Fruit fly (Drosophila melanogaster) whole organism, embryonic: ENCODE data around the gene Traf4.

ENCODE experiments used
- CG10366 ChIP-seq: fragments of 200-800 bp; sonication (Bioruptor generic); IDR thresholded peaks from 2 replicates; pipeline ENCODE4 v1.3.6; 2022; ENCODE audit warnings: missing biosample characterization, missing genetic modification characterization
- CG11093 ChIP-seq: fragments of 200-800 bp; sonication (Bioruptor generic); IDR thresholded peaks from 3 replicates; pipeline ENCODE4 v1.3.6; 2022; ENCODE audit warnings: missing biosample characterization, missing genetic modification characterization
- CG11504 ChIP-seq: fragments of 200-800 bp; sonication (Bioruptor generic); optimal IDR thresholded peaks from 3 replicates; lab custom pipeline; 2019; ENCODE audit warnings: missing biosample characterization, mild to moderate bottlenecking, missing genetic modification characterization, moderate library complexity
- CG12391 ChIP-seq: fragments of 200-800 bp; sonication (Bioruptor generic); optimal IDR thresholded peaks from 3 replicates; lab custom pipeline; 2018; ENCODE audit warnings: missing biosample characterization, mild to moderate bottlenecking, missing genetic modification characterization, moderate library complexity
- CG13296 ChIP-seq: fragments of 200-800 bp; sonication (Bioruptor generic); optimal IDR thresholded peaks from 3 replicates; lab custom pipeline; 2018; ENCODE audit warnings: missing biosample characterization, mild to moderate bottlenecking, missing genetic modification characterization
- CG14667 ChIP-seq: fragments of 200-800 bp; sonication (Bioruptor generic); IDR thresholded peaks from 2 replicates; pipeline ENCODE4 v1.3.6; 2022; ENCODE audit warnings: missing biosample characterization, missing genetic modification characterization
- CG15696 ChIP-seq: fragments of 200-800 bp; sonication (Bioruptor generic); optimal IDR thresholded peaks from 2 replicates; lab custom pipeline; 2019; ENCODE audit warnings: missing biosample characterization, mild to moderate bottlenecking, missing genetic modification characterization, moderate library complexity
- CG1602 ChIP-seq: fragments of 200-800 bp; sonication (Bioruptor generic); optimal IDR thresholded peaks from 3 replicates; lab custom pipeline; 2016; ENCODE audit warnings: missing biosample characterization, missing genetic modification characterization
- CG17802 ChIP-seq: fragments of 200-800 bp; sonication (Bioruptor generic); optimal IDR thresholded peaks from 2 replicates; lab custom pipeline; 2018; ENCODE audit warnings: missing biosample characterization, mild to moderate bottlenecking, missing genetic modification characterization, moderate library complexity
- CG1792 ChIP-seq: fragments of 200-800 bp; sonication (Bioruptor generic); optimal IDR thresholded peaks from 2 replicates; lab custom pipeline; 2016; ENCODE audit warnings: missing biosample characterization, missing genetic modification characterization
- CG18011 ChIP-seq: fragments of 200-800 bp; sonication (Bioruptor generic); optimal IDR thresholded peaks from 2 replicates; lab custom pipeline; 2017; ENCODE audit warnings: missing biosample characterization, missing genetic modification characterization, mild to moderate bottlenecking, moderate library complexity, missing genotype
- CG1832 ChIP-seq: fragments of 200-800 bp; sonication (Bioruptor generic); optimal IDR thresholded peaks from 2 replicates; lab custom pipeline; 2017; ENCODE audit warnings: missing biosample characterization, mild to moderate bottlenecking, missing genetic modification characterization, inconsistent platforms
- CG7963 ChIP-seq: fragments of 200-800 bp; sonication (Bioruptor generic); IDR thresholded peaks from 3 replicates; pipeline ENCODE4 v1.3.6; 2022; ENCODE audit warnings: missing biosample characterization, missing genetic modification characterization; ENCODE audit not compliant: partially characterized antibody
- CkIIα-i1 ChIP-seq: fragments of 200-800 bp; sonication (Bioruptor generic); IDR thresholded peaks from 2 replicates; pipeline ENCODE4 v1.3.6; 2022; ENCODE audit warnings: missing biosample characterization, missing genetic modification characterization
- Doc3 ChIP-seq: fragments of 200-800 bp; sonication (Bioruptor generic); IDR thresholded peaks from 3 replicates; pipeline ENCODE4 v1.3.6; 2022; ENCODE audit warnings: missing biosample characterization, missing genetic modification characterization; ENCODE audit not compliant: partially characterized antibody
- HHEX ChIP-seq: fragments of 200-800 bp; sonication (Bioruptor generic); optimal IDR thresholded peaks from 3 replicates; lab custom pipeline; 2017; ENCODE audit warnings: missing biosample characterization, mild to moderate bottlenecking, missing genetic modification characterization, missing genetic modification reagents
- HmgZ ChIP-seq: fragments of 200-800 bp; sonication (Bioruptor generic); optimal IDR thresholded peaks from 2 replicates; lab custom pipeline; 2018; ENCODE audit warnings: missing biosample characterization, mild to moderate bottlenecking, missing genetic modification characterization
- Jarid2 ChIP-seq: fragments of 200-800 bp; sonication (Bioruptor generic); optimal IDR thresholded peaks from 3 replicates; lab custom pipeline; 2017; ENCODE audit warnings: mild to moderate bottlenecking, missing biosample characterization, missing genetic modification reagents, missing genetic modification characterization
- Kr ChIP-seq: fragments of 200-800 bp; sonication (Bioruptor generic); optimal IDR thresholded peaks from 2 replicates; lab custom pipeline; 2017; ENCODE audit warnings: missing biosample characterization, mild to moderate bottlenecking, missing genetic modification characterization
- Med ChIP-seq: fragments of 200-800 bp; sonication (Bioruptor generic); peaks from one replicate; lab custom pipeline; 2016; ENCODE audit warnings: missing biosample characterization, missing genetic modification characterization, mild to moderate bottlenecking, inconsistent platforms, moderate library complexity
- NK7.1 ChIP-seq: fragments of 200-800 bp; sonication (Bioruptor generic); optimal IDR thresholded peaks from 3 replicates; lab custom pipeline; 2016; ENCODE audit warnings: missing biosample characterization, missing genetic modification characterization
- Oaz ChIP-seq: fragments of 200-800 bp; sonication (Bioruptor generic); IDR thresholded peaks from 2 replicates; pipeline ENCODE4 v1.3.6; 2022; ENCODE audit warnings: missing biosample characterization, missing genetic modification characterization
- Scr ChIP-seq: fragments of 200-800 bp; sonication (Bioruptor generic); IDR thresholded peaks from 2 replicates; pipeline ENCODE4 v1.3.6; 2022; ENCODE audit warnings: missing biosample characterization, missing genetic modification characterization; ENCODE audit not compliant: partially characterized antibody
- Sox102F ChIP-seq: fragments of 200-800 bp; sonication (Bioruptor generic); optimal IDR thresholded peaks from 2 replicates; lab custom pipeline; 2018; ENCODE audit warnings: missing biosample characterization, mild to moderate bottlenecking, missing genetic modification characterization, moderate library complexity
- al ChIP-seq: fragments of 200-800 bp; sonication (Bioruptor generic); IDR thresholded peaks from 2 replicates; pipeline ENCODE4 v1.3.6; 2022; ENCODE audit warnings: missing biosample characterization, missing genetic modification characterization
- ap ChIP-seq: fragments of 200-800 bp; sonication (Bioruptor generic); IDR thresholded peaks from 2 replicates; pipeline ENCODE4 v1.3.6; 2022; ENCODE audit warnings: missing biosample characterization, missing genetic modification characterization
- bbx ChIP-seq: fragments of 200-800 bp; sonication (Bioruptor generic); IDR thresholded peaks from 2 replicates; pipeline ENCODE4 v1.3.6; 2022; ENCODE audit warnings: missing biosample characterization, missing genetic modification characterization; ENCODE audit not compliant: partially characterized antibody
- caup ChIP-seq: fragments of 200-800 bp; sonication (Bioruptor generic); optimal IDR thresholded peaks from 3 replicates; lab custom pipeline; 2017; ENCODE audit warnings: missing biosample characterization, mild to moderate bottlenecking, missing genetic modification characterization, moderate library complexity; ENCODE audit not compliant: severe bottlenecking
- chn ChIP-seq: fragments of 200-800 bp; sonication (Bioruptor generic); optimal IDR thresholded peaks from 2 replicates; lab custom pipeline; 2016; ENCODE audit warnings: missing biosample characterization, missing genetic modification characterization
- ci ChIP-seq: fragments of 200-800 bp; sonication (Bioruptor generic); IDR thresholded peaks from 3 replicates; pipeline ENCODE4 v1.3.6; 2022; ENCODE audit warnings: missing biosample characterization, missing genetic modification characterization
- corto ChIP-seq: fragments of 200-800 bp; sonication (Bioruptor generic); optimal IDR thresholded peaks from 2 replicates; lab custom pipeline; 2016; ENCODE audit warnings: missing biosample characterization, mild to moderate bottlenecking, missing genetic modification characterization, moderate library complexity
- da ChIP-seq: fragments of 200-800 bp; sonication (Bioruptor generic); optimal IDR thresholded peaks from 2 replicates; lab custom pipeline; 2016; ENCODE audit warnings: missing biosample characterization, missing genetic modification characterization
- dati ChIP-seq: fragments of 200-800 bp; sonication (Bioruptor generic); IDR thresholded peaks from 2 replicates; pipeline ENCODE4 v1.3.6; 2022; ENCODE audit warnings: missing biosample characterization, missing genetic modification characterization
- disco-r ChIP-seq: fragments of 200-800 bp; sonication (Bioruptor generic); optimal IDR thresholded peaks from 2 replicates; lab custom pipeline; 2016; ENCODE audit warnings: missing biosample characterization, missing genetic modification characterization
- dmrt99B ChIP-seq: fragments of 200-800 bp; sonication (Bioruptor generic); optimal IDR thresholded peaks from 2 replicates; lab custom pipeline; 2018; ENCODE audit warnings: missing biosample characterization, mild to moderate bottlenecking, missing genetic modification characterization, moderate library complexity
- esg ChIP-seq: fragments of 200-800 bp; sonication (Bioruptor generic); conservative IDR thresholded peaks from 2 replicates; pipeline ENCODE4 v1.3.6; 2022; ENCODE audit warnings: missing biosample characterization, missing genetic modification characterization
- gem ChIP-seq: fragments of 200-800 bp; sonication (Bioruptor generic); optimal IDR thresholded peaks from 2 replicates; lab custom pipeline; 2019; ENCODE audit warnings: missing biosample characterization, mild to moderate bottlenecking, missing genetic modification characterization, moderate library complexity
- ham ChIP-seq: fragments of 200-800 bp; sonication (Bioruptor generic); IDR thresholded peaks from 2 replicates; pipeline ENCODE4 v1.3.6; 2022; ENCODE audit warnings: missing biosample characterization, missing genetic modification characterization
- hth ChIP-seq: fragments of >200 bp; optimal IDR thresholded peaks from 2 replicates; lab custom pipeline; 2017; ENCODE audit warnings: inconsistent platforms
- inv ChIP-seq: fragments of 200-800 bp; sonication (Bioruptor generic); IDR thresholded peaks from 2 replicates; pipeline ENCODE4 v1.3.6; 2022; ENCODE audit warnings: missing biosample characterization, missing genetic modification characterization; ENCODE audit not compliant: partially characterized antibody
- nmo ChIP-seq: fragments of 200-800 bp; sonication (Bioruptor generic); optimal IDR thresholded peaks from 2 replicates; lab custom pipeline; 2018; ENCODE audit warnings: missing biosample characterization, mild to moderate bottlenecking, missing genetic modification characterization, moderate library complexity
- nom ChIP-seq: fragments of 200-800 bp; sonication (Bioruptor generic); optimal IDR thresholded peaks from 2 replicates; lab custom pipeline; 2017; ENCODE audit warnings: missing biosample characterization, missing genetic modification characterization, mild to moderate bottlenecking, moderate library complexity, missing genetic modification reagents
- pum ChIP-seq: fragments of 200-800 bp; sonication (Bioruptor generic); optimal IDR thresholded peaks from 2 replicates; lab custom pipeline; 2016; ENCODE audit warnings: missing biosample characterization, missing genetic modification characterization
- salm ChIP-seq: fragments of 200-800 bp; sonication (Bioruptor generic); optimal IDR thresholded peaks from 2 replicates; lab custom pipeline; 2018; ENCODE audit warnings: missing biosample characterization, mild to moderate bottlenecking, missing genetic modification characterization
- shn ChIP-seq: fragments of 200-800 bp; sonication (Bioruptor generic); optimal IDR thresholded peaks from 3 replicates; lab custom pipeline; 2016; ENCODE audit warnings: missing biosample characterization, missing genetic modification characterization
- sob ChIP-seq: fragments of 200-800 bp; sonication (Bioruptor generic); IDR thresholded peaks from 2 replicates; pipeline ENCODE4 v1.3.6; 2022; ENCODE audit warnings: missing biosample characterization, missing genetic modification characterization
- sr ChIP-seq: fragments of 200-800 bp; sonication (Bioruptor generic); IDR thresholded peaks from 3 replicates; pipeline ENCODE4 v1.3.6; 2022; ENCODE audit warnings: missing biosample characterization, missing genetic modification characterization
- trem ChIP-seq: fragments of 200-800 bp; optimal IDR thresholded peaks from 3 replicates; lab custom pipeline; 2019; ENCODE audit warnings: missing biosample characterization, mild to moderate bottlenecking, missing genetic modification characterization, moderate library complexity

Gene Traf4

DNA sequence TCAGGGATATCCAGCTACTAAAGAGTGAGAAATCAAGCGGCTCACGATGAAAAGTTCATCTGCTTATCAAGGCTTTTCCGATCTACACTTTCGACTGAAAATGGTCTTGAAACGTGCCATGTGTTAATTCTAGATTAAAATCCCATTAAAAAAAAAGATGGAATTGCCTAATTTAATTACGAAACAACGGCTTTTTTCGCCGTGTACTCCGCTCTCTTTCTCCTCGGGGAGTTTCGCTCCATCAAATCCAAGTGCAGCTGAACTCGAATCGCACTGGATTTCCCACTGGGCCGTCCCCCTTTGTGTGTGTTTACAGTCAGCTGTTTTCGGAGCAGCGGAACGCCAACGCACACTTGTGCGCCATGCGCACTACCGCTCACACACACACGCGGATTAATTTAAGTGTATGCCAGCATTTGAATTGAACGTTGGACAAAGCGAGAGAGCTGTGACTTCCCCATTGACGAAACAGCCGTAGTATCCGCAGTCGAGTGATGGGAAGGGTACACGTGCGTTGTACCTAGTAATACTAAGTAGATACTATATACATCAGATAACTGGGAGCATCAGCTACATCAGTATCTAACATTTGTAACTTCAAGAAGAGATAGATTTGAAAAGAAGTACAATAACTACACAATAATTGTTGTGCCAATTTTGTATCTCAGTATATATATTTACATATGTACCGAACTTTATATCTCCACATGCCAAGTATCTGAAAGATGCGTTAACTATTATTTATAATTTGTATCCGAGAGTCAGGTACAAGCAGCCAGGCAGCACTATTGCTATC, 28.6 kb upstream of the Traf4 start (continued):
- TF ChIP-seq CG14667 (GFP tag; lab: Robert Waterston, UW), result peak; percentile 69
- peak; percentile 85 for TF ChIP-seq gem (tag; lab: Kevin White, UChicago)
- TF ChIP-seq bbx, result peak; percentile 31; the same call in 1 of the 2 replicates
- peak; percentile 96 for TF ChIP-seq sr (GFP tag; lab: Robert Waterston, UW)
- TF ChIP-seq CG1602, result peak; percentile 63
- TF ChIP-seq nmo (GFP tag; lab: Kevin White, UChicago), result peak; percentile 78
- TF ChIP-seq Kr (GFP tag; lab: Kevin White, UChicago), result no peak
- TF ChIP-seq esg (GFP tag; lab: Robert Waterston, UW), result peak; percentile 78
- peak; percentile 62 for TF ChIP-seq disco-r (GFP tag; lab: Kevin White, UChicago)
- peak; percentile 92 for TF ChIP-seq nom (GFP tag; lab: Kevin White, UChicago)
- TF ChIP-seq trem (tag; lab: Kevin White, UChicago), result peak; percentile 72
- peak; percentile 76 for TF ChIP-seq CG11093 (GFP tag; lab: Robert Waterston, UW)
- TF ChIP-seq CG1832 (GFP tag; lab: Kevin White, UChicago), result peak; percentile 3
- TF ChIP-seq dmrt99B (tag; lab: Kevin White, UChicago), result peak; percentile 91
- peak; percentile 74 for TF ChIP-seq CG13296
- TF ChIP-seq salm (tag; lab: Kevin White, UChicago), result peak; percentile 75
- TF ChIP-seq CG12391, result peak; percentile 76
- no peak for TF ChIP-seq ham (GFP tag; lab: Robert Waterston, UW)
- TF ChIP-seq Doc3, result peak; percentile 40; the same call in 1 of the 3 replicates
- peak; percentile 98 for TF ChIP-seq Med (GFP tag; lab: Kevin White, UChicago)
- TF ChIP-seq CG15696 (tag; lab: Kevin White, UChicago), result peak; percentile 53
- peak; percentile 79 for TF ChIP-seq caup (GFP tag; lab: Kevin White, UChicago)
- peak; percentile 88 for TF ChIP-seq Sox102F (GFP tag; lab: Kevin White, UChicago)
- TF ChIP-seq al (GFP tag; lab: Robert Waterston, UW), result peak; percentile 57; the same call in 1 of the 2 replicates
- peak; percentile 67 for TF ChIP-seq shn (GFP tag; lab: Kevin White, UChicago)
- peak; percentile 82 for TF ChIP-seq CG1792
- peak; percentile 38 for TF ChIP-seq Oaz (GFP tag; lab: Robert Waterston, UW)
- TF ChIP-seq HmgZ (tag; lab: Kevin White, UChicago), result peak; percentile 48
- peak; percentile 60 for TF ChIP-seq CkIIα-i1 (GFP tag; lab: Robert Waterston, UW)
- TF ChIP-seq inv (GFP tag; lab: Robert Waterston, UW), result no peak
- no peak for TF ChIP-seq hth
- peak; percentile 75 for TF ChIP-seq NK7.1 (GFP tag; lab: Kevin White, UChicago)
- TF ChIP-seq Jarid2, result peak; percentile 45
- TF ChIP-seq Scr, result no peak
- peak; percentile 69 for TF ChIP-seq corto (GFP tag; lab: Kevin White, UChicago)
- TF ChIP-seq HHEX (GFP tag; lab: Kevin White, UChicago), result peak; percentile 88
- peak; percentile 56 for TF ChIP-seq chn (GFP tag; lab: Kevin White, UChicago)
- peak; percentile 83 for TF ChIP-seq CG11504 (tag; lab: Kevin White, UChicago)
- peak; percentile 94 for TF ChIP-seq ci (GFP tag; lab: Robert Waterston, UW)
- TF ChIP-seq CG7963 (GFP tag; lab: Robert Waterston, UW), result no peak
- TF ChIP-seq ap, result peak; percentile 41
- peak; percentile 83 for TF ChIP-seq sob (GFP tag; lab: Robert Waterston, UW)
- TF ChIP-seq pum (GFP tag; lab: Kevin White, UChicago), result peak; percentile 77
- TF ChIP-seq CG18011 (GFP tag; lab: Kevin White, UChicago), result peak; percentile 44
- TF ChIP-seq dati (GFP tag; lab: Robert Waterston, UW), result peak; percentile 68
- no peak for TF ChIP-seq da
- peak; percentile 70 for TF ChIP-seq CG17802 (tag; lab: Kevin White, UChicago)
- TF ChIP-seq CG10366 (GFP tag; lab: Robert Waterston, UW), result peak; percentile 89
